Fruit fly (Drosophila melanogaster) whole organism, embryonic: Measurements from ENCODE around the gene CG43339.
A peak's percentile ranks its signal among the peaks of the same experiment; 100 is the strongest.

Experiments
- C15 ChIP-seq: fragments of 200-800 bp; sonication (Bioruptor generic); IDR thresholded peaks from 3 replicates; pipeline ENCODE4 v1.3.6; 2022; ENCODE audit warnings: missing biosample characterization, missing genetic modification characterization
- CG10267 ChIP-seq: fragments of 200-800 bp; sonication (Bioruptor generic); optimal IDR thresholded peaks from 2 replicates; lab custom pipeline; 2018; ENCODE audit warnings: missing biosample characterization, mild to moderate bottlenecking, missing genetic modification characterization, moderate library complexity
- CG10462 ChIP-seq: fragments of 200-800 bp; sonication (Bioruptor generic); optimal IDR thresholded peaks from 2 replicates; lab custom pipeline; 2016; ENCODE audit warnings: missing biosample characterization, missing genetic modification characterization
- CG11695 ChIP-seq: fragments of 200-800 bp; sonication (Bioruptor generic); IDR thresholded peaks from 3 replicates; pipeline ENCODE4 v1.3.6; 2022; ENCODE audit warnings: missing biosample characterization, missing genetic modification characterization
- CG12071 ChIP-seq: fragments of 200-800 bp; sonication (Bioruptor generic); optimal IDR thresholded peaks from 3 replicates; lab custom pipeline; 2018; ENCODE audit warnings: missing biosample characterization, mild to moderate bottlenecking, missing genetic modification characterization
- CG12219 ChIP-seq: fragments of 200-800 bp; sonication (Bioruptor generic); optimal IDR thresholded peaks from 3 replicates; lab custom pipeline; 2018; ENCODE audit warnings: missing biosample characterization, mild to moderate bottlenecking, missing genetic modification characterization
- CG12744 ChIP-seq: fragments of 200-800 bp; sonication (Bioruptor generic); optimal IDR thresholded peaks from 2 replicates; lab custom pipeline; 2016; ENCODE audit warnings: missing biosample characterization, missing genetic modification characterization
- CG13624 ChIP-seq: fragments of 200-800 bp; sonication (Bioruptor generic); optimal IDR thresholded peaks from 2 replicates; lab custom pipeline; 2016; ENCODE audit warnings: missing biosample characterization, missing genetic modification characterization
- CG14667 ChIP-seq: fragments of 200-800 bp; sonication (Bioruptor generic); IDR thresholded peaks from 2 replicates; pipeline ENCODE4 v1.3.6; 2022; ENCODE audit warnings: missing biosample characterization, missing genetic modification characterization
- CG14710 ChIP-seq: fragments of 200-800 bp; sonication (Bioruptor generic); optimal IDR thresholded peaks from 3 replicates; lab custom pipeline; 2019; ENCODE audit warnings: missing biosample characterization, mild to moderate bottlenecking, missing genetic modification characterization, moderate library complexity
- CG14965 ChIP-seq: fragments of 200-800 bp; sonication (Bioruptor generic); optimal IDR thresholded peaks from 2 replicates; lab custom pipeline; 2016; ENCODE audit warnings: missing biosample characterization, missing genetic modification characterization, borderline replicate concordance
- CG15011 ChIP-seq: fragments of 200-800 bp; sonication (Bioruptor generic); optimal IDR thresholded peaks from 3 replicates; lab custom pipeline; 2018; ENCODE audit warnings: missing biosample characterization, mild to moderate bottlenecking, missing genetic modification characterization
- CG15073 ChIP-seq: fragments of 200-800 bp; sonication (Bioruptor generic); optimal IDR thresholded peaks from 2 replicates; lab custom pipeline; 2016; ENCODE audit warnings: missing biosample characterization, missing genetic modification characterization
- CG16813 ChIP-seq: fragments of 200-800 bp; sonication (Bioruptor generic); IDR thresholded peaks from 3 replicates; pipeline ENCODE4 v1.3.6; 2022; ENCODE audit warnings: missing biosample characterization, missing genetic modification characterization; ENCODE audit not compliant: partially characterized antibody
- CG17328 ChIP-seq: fragments of 200-800 bp; sonication (Bioruptor generic); IDR thresholded peaks from 2 replicates; pipeline ENCODE4 v1.3.6; 2022; ENCODE audit warnings: missing biosample characterization, missing genetic modification characterization
- CG17612 ChIP-seq: fragments of 200-800 bp; sonication (Bioruptor generic); IDR thresholded peaks from 2 replicates; pipeline ENCODE4 v1.3.6; 2022; ENCODE audit warnings: missing biosample characterization, missing genetic modification characterization
- CG18476 ChIP-seq: fragments of 200-800 bp; sonication (Bioruptor generic); optimal IDR thresholded peaks from 2 replicates; lab custom pipeline; 2016; ENCODE audit warnings: missing biosample characterization, mild to moderate bottlenecking, missing genetic modification characterization
- CG2129 ChIP-seq: fragments of 200-800 bp; sonication (Bioruptor generic); IDR thresholded peaks from 2 replicates; pipeline ENCODE4 v1.3.6; 2022; ENCODE audit warnings: missing biosample characterization, missing genetic modification characterization; ENCODE audit not compliant: partially characterized antibody
- CG2875 ChIP-seq: fragments of 200-800 bp; sonication (Bioruptor generic); optimal IDR thresholded peaks from 2 replicates; lab custom pipeline; 2017; ENCODE audit warnings: missing biosample characterization, mild to moderate bottlenecking, missing genetic modification characterization, missing genetic modification reagents
- CG3163 ChIP-seq: fragments of 200-800 bp; sonication (Bioruptor generic); optimal IDR thresholded peaks from 3 replicates; lab custom pipeline; 2016; ENCODE audit warnings: missing biosample characterization, missing genetic modification characterization
- CG3281 ChIP-seq: fragments of 200-800 bp; sonication (Bioruptor generic); optimal IDR thresholded peaks from 3 replicates; lab custom pipeline; 2017; ENCODE audit warnings: missing biosample characterization, mild to moderate bottlenecking, missing genetic modification characterization
- CG33213 ChIP-seq: fragments of 200-800 bp; sonication (Bioruptor generic); optimal IDR thresholded peaks from 3 replicates; lab custom pipeline; 2016; ENCODE audit warnings: missing biosample characterization, missing genetic modification characterization
- CG3407 ChIP-seq: fragments of 200-800 bp; sonication (Bioruptor generic); optimal IDR thresholded peaks from 2 replicates; lab custom pipeline; 2018; ENCODE audit warnings: missing biosample characterization, mild to moderate bottlenecking, missing genetic modification characterization
- CG34224 ChIP-seq: fragments of 200-800 bp; sonication (Bioruptor generic); IDR thresholded peaks from 3 replicates; pipeline ENCODE4 v1.3.6; 2022; ENCODE audit warnings: missing biosample characterization, missing genetic modification characterization; ENCODE audit not compliant: partially characterized antibody
- CG3838 ChIP-seq: fragments of 200-800 bp; sonication (Bioruptor generic); optimal IDR thresholded peaks from 3 replicates; lab custom pipeline; 2016; ENCODE audit warnings: missing biosample characterization, missing genetic modification characterization
- CG42726 ChIP-seq: fragments of 200-800 bp; sonication (Bioruptor generic); IDR thresholded peaks from 2 replicates; pipeline ENCODE4 v1.3.6; 2022; ENCODE audit warnings: missing biosample characterization, missing genetic modification characterization; ENCODE audit not compliant: partially characterized antibody
- CG4617 ChIP-seq: fragments of 200-800 bp; sonication (Bioruptor generic); optimal IDR thresholded peaks from 3 replicates; lab custom pipeline; 2016; ENCODE audit warnings: missing biosample characterization, missing genetic modification characterization, borderline replicate concordance
- CG5953 ChIP-seq: fragments of 200-800 bp; sonication (Bioruptor generic); IDR thresholded peaks from 2 replicates; pipeline ENCODE4 v1.3.6; 2022; ENCODE audit warnings: missing biosample characterization, missing genetic modification characterization
- CG7745 ChIP-seq: fragments of 200-800 bp; sonication (Bioruptor generic); optimal IDR thresholded peaks from 2 replicates; lab custom pipeline; 2018; ENCODE audit warnings: missing biosample characterization, mild to moderate bottlenecking, missing genetic modification characterization, moderate library complexity
- HLH3B ChIP-seq: fragments of 200-800 bp; sonication (Bioruptor generic); IDR thresholded peaks from 2 replicates; pipeline ENCODE4 v1.3.6; 2022; ENCODE audit warnings: missing biosample characterization, missing genetic modification characterization
- MBD-R2 ChIP-seq: fragments of 200-800 bp; sonication (Bioruptor generic); IDR thresholded peaks from 2 replicates; pipeline ENCODE4 v1.3.6; 2022; ENCODE audit warnings: missing biosample characterization, missing genetic modification characterization
- Meics ChIP-seq: fragments of 200-800 bp; sonication (Bioruptor generic); optimal IDR thresholded peaks from 2 replicates; lab custom pipeline; 2017; ENCODE audit warnings: missing biosample characterization, mild to moderate bottlenecking, missing genetic modification characterization
- Mes4 ChIP-seq: fragments of 200-800 bp; sonication (Bioruptor generic); optimal IDR thresholded peaks from 2 replicates; lab custom pipeline; 2016; ENCODE audit warnings: missing biosample characterization, missing genetic modification characterization
- Ssrp ChIP-seq: fragments of 200-800 bp; sonication (Bioruptor generic); optimal IDR thresholded peaks from 2 replicates; lab custom pipeline; 2018; ENCODE audit warnings: missing biosample characterization, mild to moderate bottlenecking, missing genetic modification characterization, moderate library complexity
- aop ChIP-seq: fragments of 200-800 bp; sonication (Bioruptor generic); IDR thresholded peaks from 2 replicates; pipeline ENCODE4 v1.3.6; 2022; ENCODE audit warnings: missing biosample characterization, missing genetic modification characterization
- bcd ChIP-seq: fragments of 200-800 bp; sonication (Bioruptor generic); optimal IDR thresholded peaks from 2 replicates; lab custom pipeline; 2017; ENCODE audit warnings: missing biosample characterization, mild to moderate bottlenecking, missing genetic modification characterization
- crp ChIP-seq, 2 experiments: fragments of 200-800 bp; sonication (Bioruptor generic); optimal IDR thresholded peaks; 2 replicates in 1 of 2; 3 replicates in 1 of 2; lab custom pipeline; 2017; ENCODE audit warnings: missing biosample characterization in 2 of 2, missing genetic modification characterization in 2 of 2, mild to moderate bottlenecking in 1 of 2, moderate library complexity in 1 of 2
- dmrt99B ChIP-seq: fragments of 200-800 bp; sonication (Bioruptor generic); optimal IDR thresholded peaks from 2 replicates; lab custom pipeline; 2018; ENCODE audit warnings: missing biosample characterization, mild to moderate bottlenecking, missing genetic modification characterization, moderate library complexity
- emc ChIP-seq: fragments of 200-800 bp; sonication (Bioruptor generic); optimal IDR thresholded peaks from 2 replicates; lab custom pipeline; 2016; ENCODE audit warnings: missing biosample characterization, missing genetic modification characterization
- ewg ChIP-seq: fragments of 200-800 bp; sonication (Bioruptor generic); optimal IDR thresholded peaks from 3 replicates; lab custom pipeline; 2017; ENCODE audit warnings: mild to moderate bottlenecking, missing biosample characterization, missing genetic modification reagents, missing genetic modification characterization
- gce ChIP-seq: fragments of 200-800 bp; sonication (Bioruptor generic); IDR thresholded peaks from 3 replicates; pipeline ENCODE4 v1.3.6; 2022; ENCODE audit warnings: missing biosample characterization, missing genetic modification characterization
- gsb ChIP-seq: fragments of 200-800 bp; sonication (Bioruptor generic); IDR thresholded peaks from 2 replicates; pipeline ENCODE4 v1.3.6; 2022; ENCODE audit warnings: missing biosample characterization, missing genetic modification characterization
- jing ChIP-seq: fragments of 200-800 bp; sonication (Bioruptor generic); optimal IDR thresholded peaks from 2 replicates; lab custom pipeline; 2018; ENCODE audit warnings: missing biosample characterization, mild to moderate bottlenecking, missing genetic modification characterization
- pho ChIP-seq: fragments of 200-800 bp; sonication (Bioruptor generic); optimal IDR thresholded peaks from 2 replicates; lab custom pipeline; 2016; ENCODE audit warnings: missing biosample characterization, missing genetic modification characterization
- pum ChIP-seq: fragments of 200-800 bp; sonication (Bioruptor generic); optimal IDR thresholded peaks from 2 replicates; lab custom pipeline; 2016; ENCODE audit warnings: missing biosample characterization, missing genetic modification characterization
- sc ChIP-seq, 3 experiments: fragments of >200 bp in 2 of 3; fragments of 200-800 bp in 1 of 3; sonication (Bioruptor generic) in 1 of 3; optimal IDR thresholded peaks; 2 replicates in 2 of 3; 3 replicates in 1 of 3; lab custom pipeline; 2017; ENCODE audit warnings: mild to moderate bottlenecking in 1 of 3, missing biosample characterization in 1 of 3, missing genetic modification characterization in 1 of 3, missing genetic modification reagents in 1 of 3
- tna ChIP-seq: fragments of 200-800 bp; sonication (Bioruptor generic); IDR thresholded peaks from 2 replicates; pipeline ENCODE4 v1.3.6; 2022; ENCODE audit warnings: missing biosample characterization, missing genetic modification characterization; ENCODE audit not compliant: partially characterized antibody
- z ChIP-seq: fragments of 200-800 bp; sonication (Bioruptor generic); IDR thresholded peaks from 3 replicates; pipeline ENCODE4 v1.3.6; 2022; ENCODE audit warnings: missing biosample characterization, missing genetic modification characterization

CG43339 gene

DNA sequence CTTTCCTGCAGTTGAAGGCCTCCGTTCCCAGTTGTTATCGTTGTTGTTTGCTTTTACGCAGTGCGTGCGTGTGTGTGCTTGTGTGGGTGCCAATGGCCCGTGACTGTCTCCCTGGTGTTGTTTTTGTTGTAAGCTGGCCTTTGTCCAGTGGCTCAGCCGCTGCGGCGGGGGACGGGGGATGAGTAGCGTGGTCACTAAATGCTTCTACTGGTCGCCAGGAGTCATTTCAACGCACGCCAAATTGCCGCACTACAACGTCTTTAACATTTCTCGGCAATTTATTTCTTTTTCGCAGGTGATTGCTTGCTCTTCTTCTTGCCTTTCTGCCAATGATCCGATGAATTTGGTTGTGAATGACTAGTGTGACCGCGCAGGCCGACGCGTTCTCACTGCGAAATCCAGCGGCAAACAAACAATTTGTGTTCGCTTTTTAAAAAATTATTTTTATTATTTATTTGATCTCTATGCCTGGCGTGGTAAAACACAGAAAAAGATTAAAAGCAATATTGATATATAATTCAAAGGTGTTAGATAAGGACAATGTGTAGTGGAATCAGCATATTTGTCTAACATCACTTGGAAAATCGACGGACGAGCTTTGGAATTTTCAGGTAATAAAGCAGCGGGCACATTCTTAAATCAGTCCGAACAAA is 35.3 kb upstream of the CG43339 start, which contains the start of the genes Faf2 and Grip71:
Gene Faf2 (minus strand): TSS at position 450 of the 653 bp plus-strand sequence.
Gene Grip71 (plus strand): TSS at position 608 of the 653 bp plus-strand sequence.
- TF ChIP-seq CG17612 (GFP tag; lab: Robert Waterston, UW) (peak; percentile 87), HLH3B (peak; percentile 93), gsb (GFP tag; lab: Robert Waterston, UW) (peak; percentile 88), CG14667 (peak; percentile 95), emc (GFP tag; lab: Kevin White, UChicago) (peak; percentile 71), CG33213 (peak; percentile 73), crp (GFP tag; optimal IDR thresholded peaks at IDR 0.05; lab: Kevin White, UChicago) (peak in 1 of 2 experiments; percentile 72), CG12219 (peak; percentile 8), CG10462 (GFP tag; lab: Kevin White, UChicago) (peak; percentile 67), MBD-R2 (GFP tag; lab: Robert Waterston, UW) (peak; percentile 84), CG3838 (GFP tag; lab: Kevin White, UChicago) (peak; percentile 71), pho (GFP tag; lab: Kevin White, UChicago) (peak; percentile 91), sc (optimal IDR thresholded peaks at IDR 0.05; lab: Kevin White, UChicago) (no peak), sc (GFP tag; optimal IDR thresholded peaks at IDR 0.05; lab: Kevin White, UChicago) (peak; percentile 67), CG2129 (GFP tag; lab: Robert Waterston, UW) (no peak), CG4617 (GFP tag; lab: Kevin White, UChicago) (peak; percentile 82), CG7745 (tag; lab: Kevin White, UChicago) (no peak), Mes4 (GFP tag; lab: Kevin White, UChicago) (peak; percentile 51), CG3407 (peak; percentile 80), aop (GFP tag; lab: Robert Waterston, UW) (peak; percentile 79), CG15073 (GFP tag; lab: Kevin White, UChicago) (peak; percentile 99), bcd (GFP tag; lab: Kevin White, UChicago) (peak; percentile 94), CG3163 (peak; percentile 42), gce (GFP tag; lab: Robert Waterston, UW) (peak; percentile 69; the same call in 1 of the 3 replicates), CG18476 (GFP tag; lab: Kevin White, UChicago) (peak; percentile 90), Meics (peak; percentile 82), ewg (peak; percentile 85), CG5953 (GFP tag; lab: Robert Waterston, UW) (peak; percentile 89), C15 (GFP tag; lab: Robert Waterston, UW) (peak; percentile 85; the same call in 2 of the 3 replicates), CG13624 (GFP tag; lab: Kevin White, UChicago) (peak; percentile 75), z (GFP tag; lab: Robert Waterston, UW) (peak; percentile 69; the same call in 1 of the 3 replicates), CG16813 (GFP tag; lab: Robert Waterston, UW) (peak; percentile 51; the same call in 2 of the 3 replicates), tna (GFP tag; lab: Robert Waterston, UW) (no peak), CG12744 (peak; percentile 68), jing (GFP tag; lab: Kevin White, UChicago) (peak; percentile 85), CG2875 (GFP tag; lab: Kevin White, UChicago) (peak; percentile 74), CG15011 (peak; percentile 56), CG17328 (GFP tag; lab: Robert Waterston, UW) (peak; percentile 91), CG14965 (no peak), CG11695 (GFP tag; lab: Robert Waterston, UW) (peak; percentile 84), CG10267 (tag; lab: Kevin White, UChicago) (peak; percentile 84), CG42726 (GFP tag; lab: Robert Waterston, UW) (no peak), Ssrp (tag; lab: Kevin White, UChicago) (peak; percentile 95), pum (peak; percentile 94), CG12071 (GFP tag; lab: Kevin White, UChicago) (peak; percentile 41), CG34224 (GFP tag; lab: Robert Waterston, UW) (0 out of 3 replicates have a peak, but pooled peaks have one; percentile 26), CG14710 (peak; percentile 96), dmrt99B (peak; percentile 85), CG3281 (peak; percentile 75)
